Worm (Caenorhabditis elegans) whole organism, L4 larva: Measurements from ENCODE around the gene Y6D1A.2.

Source experiments
- F10B5.3 ChIP-seq: sonication (generic microtip); optimal IDR thresholded peaks from 2 replicates; lab custom pipeline; 2016; ENCODE audit warnings: mild to moderate bottlenecking, missing genetic modification characterization, missing compliant biosample characterization
- F26F4.8 ChIP-seq: fragments of 200-800 bp; sonication (Bioruptor generic); conservative IDR thresholded peaks from 2 replicates; pipeline ENCODE4 v1.3.6; 2022; ENCODE audit warnings: missing genetic modification characterization, missing compliant biosample characterization
- R02D3.7 ChIP-seq: fragments of 150-350 bp; sonication (generic microtip); optimal IDR thresholded peaks from 3 replicates; lab custom pipeline; 2014; ENCODE audit warnings: missing biosample characterization, missing genetic modification characterization
- Y105C5A.15 ChIP-seq: fragments of 200-800 bp; sonication (Bioruptor generic); IDR thresholded peaks from 2 replicates; pipeline ENCODE4 v1.3.6; 2022; ENCODE audit warnings: missing genetic modification characterization, missing compliant biosample characterization
- ZK337.2 ChIP-seq: fragments of 200-800 bp; sonication (Bioruptor generic); IDR thresholded peaks from 2 replicates; pipeline ENCODE4 v1.3.6; 2022; ENCODE audit warnings: missing genetic modification reagents, missing genetic modification characterization, missing compliant biosample characterization
- ama-1 ChIP-seq: fragments of 150-350 bp; optimal IDR thresholded peaks from 2 replicates; lab custom pipeline; 2014; ENCODE audit warnings: inconsistent platforms, mixed read lengths
- ceh-44 ChIP-seq: fragments of 200-800 bp; sonication (Bioruptor generic); IDR thresholded peaks from 2 replicates; pipeline ENCODE4 v1.3.6; 2022; ENCODE audit warnings: missing genetic modification reagents, missing genetic modification characterization, missing compliant biosample characterization
- ceh-62 ChIP-seq: sonication (generic microtip); optimal IDR thresholded peaks from 2 replicates; lab custom pipeline; 2017; ENCODE audit warnings: missing biosample characterization, missing genetic modification characterization
- ceh-82 ChIP-seq: sonication (generic microtip); optimal IDR thresholded peaks from 2 replicates; lab custom pipeline; 2017; ENCODE audit warnings: missing biosample characterization, missing genetic modification characterization
- ces-1 ChIP-seq: fragments of 150-350 bp; sonication (generic microtip); optimal IDR thresholded peaks from 4 replicates; lab custom pipeline; 2014; ENCODE audit warnings: missing biosample characterization, missing genetic modification reagents, missing genetic modification characterization
- cey-2 ChIP-seq: sonication (generic microtip); optimal IDR thresholded peaks from 3 replicates; lab custom pipeline; 2017; ENCODE audit warnings: missing genetic modification characterization, mild to moderate bottlenecking, missing compliant biosample characterization, antibody characterized with exemption, borderline replicate concordance; ENCODE audit not compliant: insufficient read depth
- daf-16 ChIP-seq, 3 experiments: sonication (generic microtip); optimal IDR thresholded peaks; 2 replicates each; lab custom pipeline; 2016 to 2017; ENCODE audit warnings: missing genetic modification characterization in 3 of 3, missing genetic modification reagents in 3 of 3, mild to moderate bottlenecking in 2 of 3, missing compliant biosample characterization in 2 of 3, missing biosample characterization in 1 of 3, moderate library complexity in 1 of 3
- dpl-1 ChIP-seq: fragments of 150-350 bp; optimal IDR thresholded peaks from 2 replicates; lab custom pipeline; 2014; ENCODE audit warnings: missing biosample characterization, missing genetic modification reagents, missing genetic modification characterization
- duxl-1 ChIP-seq: sonication (generic microtip); optimal IDR thresholded peaks from 2 replicates; lab custom pipeline; 2016; ENCODE audit warnings: mild to moderate bottlenecking, missing genetic modification characterization, moderate library complexity, missing compliant biosample characterization; ENCODE audit not compliant: poor library complexity
- dve-1 ChIP-seq: sonication (generic microtip); optimal IDR thresholded peaks from 2 replicates; lab custom pipeline; 2017; ENCODE audit warnings: antibody characterized with exemption, mild to moderate bottlenecking, missing genetic modification characterization, missing compliant biosample characterization; ENCODE audit not compliant: insufficient read depth
- egl-27 ChIP-seq: sonication (generic microtip); optimal IDR thresholded peaks from 3 replicates; lab custom pipeline; 2017; ENCODE audit warnings: missing biosample characterization, missing genetic modification reagents, missing genetic modification characterization
- fkh-10 ChIP-seq: fragments of 150-350 bp; optimal IDR thresholded peaks from 2 replicates; lab custom pipeline; 2014; ENCODE audit warnings: missing biosample characterization, missing genetic modification reagents, missing genetic modification characterization
- gei-8 ChIP-seq: fragments of 200-800 bp; sonication (Bioruptor generic); optimal IDR thresholded peaks from 2 replicates; lab custom pipeline; 2018; ENCODE audit warnings: mild to moderate bottlenecking, missing genetic modification characterization, missing compliant biosample characterization
- hlh-30 ChIP-seq: sonication (generic microtip); optimal IDR thresholded peaks from 2 replicates; lab custom pipeline; 2017; ENCODE audit warnings: antibody characterized with exemption, mild to moderate bottlenecking, missing genetic modification characterization, missing compliant biosample characterization; ENCODE audit not compliant: insufficient read depth
- hmg-1.1 ChIP-seq: fragments of 200-800 bp; sonication (Bioruptor generic); IDR thresholded peaks from 2 replicates; pipeline ENCODE4 v1.3.6; 2022; ENCODE audit warnings: missing genetic modification reagents, missing genetic modification characterization, missing compliant biosample characterization
- lin-29 ChIP-seq: fragments of 200-800 bp; sonication (Bioruptor generic); IDR thresholded peaks from 2 replicates; pipeline ENCODE4 v1.3.6; 2022; ENCODE audit warnings: missing genetic modification reagents, missing genetic modification characterization, missing compliant biosample characterization
- lsy-2 ChIP-seq, 2 experiments: fragments of 150-350 bp in 1 of 2; sonication (generic microtip) in 1 of 2; optimal IDR thresholded peaks; 2 replicates each; lab custom pipeline; 2014 to 2017; ENCODE audit warnings: missing biosample characterization in 2 of 2, missing genetic modification characterization in 2 of 2
- madf-5 ChIP-seq, 2 experiments: fragments of 200-800 bp; sonication (Bioruptor generic); IDR thresholded peaks; 2 replicates each; pipeline ENCODE4 v1.3.6; 2022; ENCODE audit warnings: missing compliant biosample characterization in 2 of 2, missing genetic modification characterization in 2 of 2
- mes-2 ChIP-seq: sonication (generic microtip); optimal IDR thresholded peaks from 2 replicates; lab custom pipeline; 2016; ENCODE audit warnings: missing genotype, mild to moderate bottlenecking, missing genetic modification characterization, missing compliant biosample characterization; ENCODE audit not compliant: poor library complexity, severe bottlenecking
- mxl-2 ChIP-seq: fragments of 200-800 bp; sonication (Bioruptor generic); conservative IDR thresholded peaks from 2 replicates; pipeline ENCODE4 v1.3.6; 2022; ENCODE audit warnings: missing genetic modification reagents, missing genetic modification characterization, missing compliant biosample characterization
- nhr-237 ChIP-seq: sonication (generic microtip); optimal IDR thresholded peaks from 2 replicates; lab custom pipeline; 2017; ENCODE audit warnings: missing biosample characterization, missing genetic modification characterization
- nhr-25 ChIP-seq: sonication (generic microtip); optimal IDR thresholded peaks from 2 replicates; lab custom pipeline; 2017; ENCODE audit warnings: missing genetic modification characterization, mild to moderate bottlenecking, missing compliant biosample characterization, antibody characterized with exemption, moderate library complexity, borderline replicate concordance; ENCODE audit not compliant: insufficient read depth
- nhr-42 ChIP-seq: fragments of 200-800 bp; sonication (Bioruptor generic); IDR thresholded peaks from 2 replicates; pipeline ENCODE4 v1.3.6; 2022; ENCODE audit warnings: missing genetic modification characterization, missing compliant biosample characterization
- nhr-48 ChIP-seq: sonication (generic microtip); optimal IDR thresholded peaks from 2 replicates; lab custom pipeline; 2016; ENCODE audit warnings: mild to moderate bottlenecking, missing genetic modification characterization, missing compliant biosample characterization
- nhr-6 ChIP-seq: fragments of 150-350 bp; optimal IDR thresholded peaks from 2 replicates; lab custom pipeline; 2014; ENCODE audit warnings: missing biosample characterization, missing genetic modification characterization
- pqm-1 ChIP-seq: sonication (generic microtip); optimal IDR thresholded peaks from 2 replicates; lab custom pipeline; 2017; ENCODE audit warnings: missing biosample characterization, missing genetic modification characterization
- set-16 ChIP-seq: fragments of 200-800 bp; sonication (Bioruptor generic); IDR thresholded peaks from 2 replicates; pipeline ENCODE4 v1.3.6; 2022; ENCODE audit warnings: missing genetic modification reagents, missing genetic modification characterization, missing compliant biosample characterization
- spr-1 ChIP-seq: sonication (generic microtip); optimal IDR thresholded peaks from 2 replicates; lab custom pipeline; 2016; ENCODE audit warnings: mild to moderate bottlenecking, missing genetic modification characterization, missing compliant biosample characterization
- unc-130 ChIP-seq: sonication (generic microtip); optimal IDR thresholded peaks from 2 replicates; lab custom pipeline; 2016; ENCODE audit warnings: missing genetic modification reagents, missing genetic modification characterization, missing compliant biosample characterization
- vab-7 ChIP-seq: fragments of 200-800 bp; sonication (Bioruptor generic); IDR thresholded peaks from 2 replicates; pipeline ENCODE4 v1.3.6; 2022; ENCODE audit warnings: missing genetic modification reagents, missing genetic modification characterization, missing compliant biosample characterization
- zag-1 ChIP-seq: fragments of 150-350 bp; optimal IDR thresholded peaks from 2 replicates; lab custom pipeline; 2014; ENCODE audit warnings: missing biosample characterization, missing genetic modification characterization
- zip-11 ChIP-seq: fragments of 200-800 bp; sonication (Bioruptor generic); IDR thresholded peaks from 2 replicates; pipeline ENCODE4 v1.3.6; 2022; ENCODE audit warnings: missing genetic modification characterization, missing compliant biosample characterization

The Y6D1A.2 gene

DNA sequence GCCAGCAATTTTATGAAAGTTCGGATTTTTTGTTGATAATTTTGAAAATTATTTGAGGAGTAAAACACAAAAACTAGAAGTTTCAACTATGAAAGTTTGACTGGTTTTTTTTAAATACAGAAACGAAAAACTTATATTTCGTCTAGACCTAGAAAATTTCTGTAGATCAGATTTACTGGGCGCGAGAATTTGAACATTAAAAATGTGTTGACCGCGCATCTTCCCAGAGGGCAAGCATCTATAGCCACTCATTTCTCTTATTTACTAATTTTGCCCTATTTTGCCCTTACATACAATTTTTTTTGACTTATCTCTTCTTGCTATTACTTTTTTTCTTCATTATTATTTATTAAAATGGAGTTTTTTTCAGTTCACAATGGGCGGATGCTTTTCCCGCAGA is 10.7 kb downstream of the Y6D1A.2 start, which contains the start of gene F43G6.10:
Gene F43G6.10 (plus strand): TSS at position 371 of the 400 bp plus-strand sequence.
- TF ChIP-seq madf-5 (GFP tag; IDR thresholded peaks at IDR 0.05; lab: Robert Waterston, UW) (no peak), F10B5.3 (tag; lab: Kevin White, UChicago) (no peak), nhr-48 (tag; lab: Kevin White, UChicago) (no peak), zag-1 (tag; lab: Kevin White, UChicago) (no peak), Y105C5A.15 (no peak), lin-29 (GFP tag; lab: Robert Waterston, UW) (no peak), R02D3.7 (tag; lab: Kevin White, UChicago) (no peak), ceh-44 (GFP tag; lab: Robert Waterston, UW) (no peak), hlh-30 (tag; lab: Kevin White, UChicago) (no peak), unc-130 (GFP tag; lab: Kevin White, UChicago) (no peak), ces-1 (GFP tag; lab: Kevin White, UChicago) (no peak), F26F4.8 (no peak), lsy-2 (tag; optimal IDR thresholded peaks at IDR 0.05; lab: Kevin White, UChicago) (no peak), mxl-2 (no peak), nhr-25 (tag; lab: Kevin White, UChicago) (no peak), ceh-82 (tag; lab: Kevin White, UChicago) (no peak), hmg-1.1 (GFP tag; lab: Robert Waterston, UW) (no peak)

DNA sequence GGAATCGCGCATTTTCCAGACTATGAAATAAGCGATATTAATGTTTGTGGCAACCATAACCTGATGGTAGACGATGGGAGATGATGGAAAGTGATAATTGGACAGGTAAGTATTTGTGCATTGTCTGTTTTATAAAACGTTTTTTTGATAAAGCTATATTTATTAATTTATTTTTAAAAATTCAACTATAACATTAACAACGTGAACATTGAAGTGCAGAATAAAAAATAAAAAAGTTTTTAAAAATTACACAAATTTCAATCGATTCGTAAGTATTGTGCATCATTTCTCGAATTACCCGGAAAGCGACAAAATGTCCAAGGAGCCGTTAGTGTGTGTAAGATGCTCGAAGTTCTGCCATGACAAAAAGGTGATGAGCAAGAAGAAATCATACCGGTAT is 13.5 kb downstream of the Y6D1A.2 start, which contains the start of gene jmjd-1.1:
Gene jmjd-1.1 (plus strand): TSS at position 301 of the 400 bp plus-strand sequence.
- TF ChIP-seq daf-16 (GFP tag; optimal IDR thresholded peaks at IDR 0.05; lab: Kevin White, UChicago) (no peak), daf-16 (tag; optimal IDR thresholded peaks at IDR 0.05; lab: Kevin White, UChicago) (no peak), ama-1 (lab: Kevin White, UChicago) (no peak), ceh-62 (tag; lab: Kevin White, UChicago) (no peak), zip-11 (GFP tag; lab: Robert Waterston, UW) (no peak), dpl-1 (no peak), fkh-10 (GFP tag; lab: Kevin White, UChicago) (no peak), vab-7 (GFP tag; lab: Robert Waterston, UW) (no peak), nhr-42 (GFP tag; lab: Robert Waterston, UW) (no peak), mes-2 (no peak), cey-2 (tag; lab: Kevin White, UChicago) (no peak), nhr-6 (tag; lab: Kevin White, UChicago) (no peak), spr-1 (tag; lab: Kevin White, UChicago) (no peak), nhr-237 (no peak), R02D3.7 (tag; lab: Kevin White, UChicago) (no peak), gei-8 (no peak), duxl-1 (tag; lab: Kevin White, UChicago) (no peak), ZK337.2 (GFP tag; lab: Robert Waterston, UW) (no peak), egl-27 (tag; lab: Kevin White, UChicago) (no peak), set-16 (GFP tag; lab: Robert Waterston, UW) (no peak)
- TF ChIP-seq, all 104 proteins: peak for 0

ce11 chrII:11802451-11802850 is 17.3 kb downstream of the Y6D1A.2 start, which contains the start of gene F43G6.17:
F43G6.17 (plus strand) TSS chrII:11802751.
- peak; percentile 3 for TF ChIP-seq pqm-1 (tag; lab: Kevin White, UChicago)
- TF ChIP-seq dve-1 (tag; lab: Kevin White, UChicago), result no peak
- TF ChIP-seq, all 104 proteins: peak for 1
